Fruit fly (Drosophila melanogaster) whole organism, embryonic: Measurements from ENCODE around the gene CaMKI.
A peak's percentile ranks its signal among the peaks of the same experiment; 100 is the strongest.

Experiments used
- Ada2b ChIP-seq: fragments of 200-800 bp; sonication (Bioruptor generic); IDR thresholded peaks from 2 replicates; pipeline ENCODE4 v1.3.6; 2022; ENCODE audit warnings: missing biosample characterization, missing genetic modification characterization
- Asciz ChIP-seq: fragments of 200-800 bp; sonication (Bioruptor generic); optimal IDR thresholded peaks from 2 replicates; lab custom pipeline; 2017; ENCODE audit warnings: missing biosample characterization, mild to moderate bottlenecking, missing genetic modification characterization, missing genetic modification reagents
- Bgb ChIP-seq: fragments of 200-800 bp; sonication (Bioruptor generic); IDR thresholded peaks from 2 replicates; pipeline ENCODE4 v1.3.6; 2022; ENCODE audit warnings: missing biosample characterization, missing genetic modification characterization; ENCODE audit not compliant: partially characterized antibody
- CG10147 ChIP-seq: fragments of 200-800 bp; sonication (Bioruptor generic); optimal IDR thresholded peaks from 2 replicates; lab custom pipeline; 2019; ENCODE audit warnings: missing biosample characterization, mild to moderate bottlenecking, missing genetic modification characterization, moderate library complexity
- CG10267 ChIP-seq: fragments of 200-800 bp; sonication (Bioruptor generic); optimal IDR thresholded peaks from 2 replicates; lab custom pipeline; 2018; ENCODE audit warnings: missing biosample characterization, mild to moderate bottlenecking, missing genetic modification characterization, moderate library complexity
- CG12391 ChIP-seq: fragments of 200-800 bp; sonication (Bioruptor generic); optimal IDR thresholded peaks from 3 replicates; lab custom pipeline; 2018; ENCODE audit warnings: missing biosample characterization, mild to moderate bottlenecking, missing genetic modification characterization, moderate library complexity
- CG1603 ChIP-seq: fragments of 200-800 bp; sonication (Bioruptor generic); optimal IDR thresholded peaks from 2 replicates; lab custom pipeline; 2019; ENCODE audit warnings: missing biosample characterization, mild to moderate bottlenecking, missing genetic modification characterization, moderate library complexity
- CG17829 ChIP-seq: fragments of 200-800 bp; optimal IDR thresholded peaks from 2 replicates; lab custom pipeline; 2019; ENCODE audit warnings: missing biosample characterization, mild to moderate bottlenecking, missing genetic modification characterization, moderate library complexity
- CG18619 ChIP-seq: fragments of 200-800 bp; sonication (Bioruptor generic); optimal IDR thresholded peaks from 3 replicates; lab custom pipeline; 2017; ENCODE audit warnings: missing biosample characterization, mild to moderate bottlenecking, missing genetic modification characterization
- CG2120 ChIP-seq: fragments of 200-800 bp; sonication (Bioruptor generic); optimal IDR thresholded peaks from 3 replicates; lab custom pipeline; 2016; ENCODE audit warnings: missing biosample characterization, missing genetic modification characterization
- CG2678 ChIP-seq: fragments of 200-800 bp; sonication (Bioruptor generic); optimal IDR thresholded peaks from 3 replicates; lab custom pipeline; 2019; ENCODE audit warnings: missing biosample characterization, mild to moderate bottlenecking, missing genetic modification characterization, moderate library complexity
- CG2875 ChIP-seq: fragments of 200-800 bp; sonication (Bioruptor generic); optimal IDR thresholded peaks from 2 replicates; lab custom pipeline; 2017; ENCODE audit warnings: missing biosample characterization, mild to moderate bottlenecking, missing genetic modification characterization, missing genetic modification reagents
- CG32772 ChIP-seq: fragments of 200-800 bp; sonication (Bioruptor generic); IDR thresholded peaks from 2 replicates; pipeline ENCODE4 v1.3.6; 2022; ENCODE audit warnings: missing biosample characterization, missing genetic modification characterization
- CG4820 ChIP-seq: fragments of 200-800 bp; sonication (Bioruptor generic); optimal IDR thresholded peaks from 3 replicates; lab custom pipeline; 2016; ENCODE audit warnings: missing biosample characterization, missing genetic modification characterization
- CG5953 ChIP-seq: fragments of 200-800 bp; sonication (Bioruptor generic); IDR thresholded peaks from 2 replicates; pipeline ENCODE4 v1.3.6; 2022; ENCODE audit warnings: missing biosample characterization, missing genetic modification characterization
- CG6254 ChIP-seq: fragments of 200-800 bp; sonication (Bioruptor generic); optimal IDR thresholded peaks from 3 replicates; lab custom pipeline; 2017; ENCODE audit warnings: mild to moderate bottlenecking, missing biosample characterization, missing genetic modification reagents, missing genetic modification characterization
- CG6683 ChIP-seq: fragments of 200-800 bp; sonication (Bioruptor generic); optimal IDR thresholded peaks from 2 replicates; lab custom pipeline; 2017; ENCODE audit warnings: missing biosample characterization, mild to moderate bottlenecking, missing genetic modification characterization, missing genetic modification reagents
- CG8924 ChIP-seq: fragments of 200-800 bp; optimal IDR thresholded peaks from 3 replicates; lab custom pipeline; 2019; ENCODE audit warnings: missing biosample characterization, mild to moderate bottlenecking, missing genetic modification characterization, moderate library complexity
- CG9215 ChIP-seq: fragments of 200-800 bp; sonication (Bioruptor generic); IDR thresholded peaks from 2 replicates; pipeline ENCODE4 v1.3.6; 2022; ENCODE audit warnings: missing biosample characterization, missing genetic modification characterization
- CG9817 ChIP-seq: fragments of 200-800 bp; sonication (Bioruptor generic); optimal IDR thresholded peaks from 2 replicates; lab custom pipeline; 2018; ENCODE audit warnings: missing biosample characterization, mild to moderate bottlenecking, missing genetic modification characterization, moderate library complexity
- CoRest ChIP-seq: fragments of 200-800 bp; sonication (Bioruptor generic); optimal IDR thresholded peaks from 3 replicates; lab custom pipeline; 2018; ENCODE audit warnings: missing biosample characterization, mild to moderate bottlenecking, missing genetic modification characterization, moderate library complexity
- D19A ChIP-seq: fragments of 200-800 bp; optimal IDR thresholded peaks from 3 replicates; lab custom pipeline; 2019; ENCODE audit warnings: missing biosample characterization, mild to moderate bottlenecking, missing genetic modification characterization, moderate library complexity
- Drgx ChIP-seq: fragments of 200-800 bp; sonication (Bioruptor generic); IDR thresholded peaks from 2 replicates; pipeline ENCODE4 v1.3.6; 2022; ENCODE audit warnings: missing biosample characterization, missing genetic modification characterization
- Ets65A ChIP-seq: fragments of 200-800 bp; sonication (Bioruptor generic); peaks from one replicate; lab custom pipeline; 2016; ENCODE audit warnings: missing biosample characterization, missing genetic modification characterization
- HLH3B ChIP-seq: fragments of 200-800 bp; sonication (Bioruptor generic); IDR thresholded peaks from 2 replicates; pipeline ENCODE4 v1.3.6; 2022; ENCODE audit warnings: missing biosample characterization, missing genetic modification characterization
- Hsf ChIP-seq: fragments of 200-800 bp; sonication (Bioruptor generic); optimal IDR thresholded peaks from 3 replicates; lab custom pipeline; 2016; ENCODE audit warnings: missing biosample characterization, missing genetic modification characterization
- Med ChIP-seq: fragments of 200-800 bp; sonication (Bioruptor generic); peaks from one replicate; lab custom pipeline; 2016; ENCODE audit warnings: missing biosample characterization, missing genetic modification characterization, mild to moderate bottlenecking, inconsistent platforms, moderate library complexity
- NK7.1 ChIP-seq: fragments of 200-800 bp; sonication (Bioruptor generic); optimal IDR thresholded peaks from 3 replicates; lab custom pipeline; 2016; ENCODE audit warnings: missing biosample characterization, missing genetic modification characterization
- Neu2 ChIP-seq: fragments of 200-800 bp; sonication (Bioruptor generic); optimal IDR thresholded peaks from 3 replicates; lab custom pipeline; 2016; ENCODE audit warnings: missing biosample characterization, missing genetic modification characterization, borderline replicate concordance
- PHDP ChIP-seq: fragments of 200-800 bp; sonication (Bioruptor generic); optimal IDR thresholded peaks from 3 replicates; lab custom pipeline; 2018; ENCODE audit warnings: missing biosample characterization, mild to moderate bottlenecking, missing genetic modification characterization, moderate library complexity
- bsh ChIP-seq, 2 experiments: fragments of 200-800 bp; sonication (Bioruptor generic); optimal IDR thresholded peaks; 2 replicates each; lab custom pipeline; 2017 to 2018; ENCODE audit warnings: mild to moderate bottlenecking in 2 of 2, missing biosample characterization in 2 of 2, missing genetic modification characterization in 2 of 2, moderate library complexity in 1 of 2
- cg ChIP-seq: fragments of 200-800 bp; sonication (Bioruptor generic); optimal IDR thresholded peaks from 3 replicates; lab custom pipeline; 2019; ENCODE audit warnings: missing biosample characterization, mild to moderate bottlenecking, missing genetic modification characterization, moderate library complexity
- chn ChIP-seq: fragments of 200-800 bp; sonication (Bioruptor generic); optimal IDR thresholded peaks from 2 replicates; lab custom pipeline; 2016; ENCODE audit warnings: missing biosample characterization, missing genetic modification characterization
- crol ChIP-seq: fragments of 200-800 bp; sonication (Bioruptor generic); IDR thresholded peaks from 2 replicates; pipeline ENCODE4 v1.3.6; 2022; ENCODE audit warnings: missing biosample characterization, missing genetic modification characterization
- dmrt11E ChIP-seq: fragments of 200-800 bp; sonication (Bioruptor generic); optimal IDR thresholded peaks from 3 replicates; lab custom pipeline; 2018; ENCODE audit warnings: missing biosample characterization, mild to moderate bottlenecking, missing genetic modification characterization, moderate library complexity
- ems ChIP-seq: fragments of 200-800 bp; sonication (Bioruptor generic); optimal IDR thresholded peaks from 3 replicates; lab custom pipeline; 2016; ENCODE audit warnings: missing biosample characterization, missing genetic modification characterization
- ewg ChIP-seq: fragments of 200-800 bp; sonication (Bioruptor generic); optimal IDR thresholded peaks from 3 replicates; lab custom pipeline; 2017; ENCODE audit warnings: mild to moderate bottlenecking, missing biosample characterization, missing genetic modification reagents, missing genetic modification characterization
- fd102C ChIP-seq: fragments of 200-800 bp; sonication (Bioruptor generic); optimal IDR thresholded peaks from 2 replicates; lab custom pipeline; 2018; ENCODE audit warnings: missing biosample characterization, mild to moderate bottlenecking, missing genetic modification characterization, moderate library complexity
- gsb ChIP-seq: fragments of 200-800 bp; sonication (Bioruptor generic); IDR thresholded peaks from 2 replicates; pipeline ENCODE4 v1.3.6; 2022; ENCODE audit warnings: missing biosample characterization, missing genetic modification characterization
- kni ChIP-seq: fragments of 200-800 bp; sonication (Bioruptor generic); optimal IDR thresholded peaks from 3 replicates; lab custom pipeline; 2017; ENCODE audit warnings: mild to moderate bottlenecking, missing biosample characterization, missing genetic modification reagents, missing genetic modification characterization
- nerfin-1 ChIP-seq: fragments of 200-800 bp; sonication (Bioruptor generic); optimal IDR thresholded peaks from 3 replicates; lab custom pipeline; 2019; ENCODE audit warnings: missing biosample characterization, mild to moderate bottlenecking, missing genetic modification characterization, moderate library complexity
- odd ChIP-seq: fragments of 200-800 bp; sonication (Bioruptor generic); optimal IDR thresholded peaks from 2 replicates; lab custom pipeline; 2017; ENCODE audit warnings: missing biosample characterization, mild to moderate bottlenecking, missing genetic modification characterization
- phol ChIP-seq: fragments of 200-800 bp; sonication (Bioruptor generic); optimal IDR thresholded peaks from 3 replicates; lab custom pipeline; 2018; ENCODE audit warnings: missing biosample characterization, mild to moderate bottlenecking, missing genetic modification characterization, moderate library complexity
- pros ChIP-seq: fragments of 200-800 bp; sonication (Bioruptor generic); optimal IDR thresholded peaks from 3 replicates; lab custom pipeline; 2019; ENCODE audit warnings: missing biosample characterization, mild to moderate bottlenecking, missing genetic modification characterization, moderate library complexity
- psq ChIP-seq: fragments of 200-800 bp; sonication (Bioruptor generic); optimal IDR thresholded peaks from 2 replicates; lab custom pipeline; 2017; ENCODE audit warnings: missing biosample characterization, missing genetic modification characterization
- pzg ChIP-seq: fragments of 200-800 bp; sonication (Bioruptor generic); optimal IDR thresholded peaks from 3 replicates; lab custom pipeline; 2018; ENCODE audit warnings: missing biosample characterization, mild to moderate bottlenecking, missing genetic modification characterization, moderate library complexity
- repo ChIP-seq: fragments of 200-800 bp; sonication (Bioruptor generic); optimal IDR thresholded peaks from 2 replicates; lab custom pipeline; 2016; ENCODE audit warnings: missing biosample characterization, missing genetic modification characterization
- row ChIP-seq: fragments of 200-800 bp; sonication (Bioruptor generic); IDR thresholded peaks from 3 replicates; pipeline ENCODE4 v1.3.6; 2022; ENCODE audit warnings: missing biosample characterization, missing genetic modification characterization
- sens-2 ChIP-seq: fragments of 200-800 bp; sonication (Bioruptor generic); IDR thresholded peaks from 2 replicates; pipeline ENCODE4 v1.3.6; 2022; ENCODE audit warnings: missing biosample characterization, missing genetic modification characterization
- sisA ChIP-seq: fragments of 200-800 bp; sonication (Bioruptor generic); IDR thresholded peaks from 2 replicates; pipeline ENCODE4 v1.3.6; 2022; ENCODE audit warnings: missing biosample characterization, missing genetic modification characterization
- twi ChIP-seq: fragments of 200-800 bp; optimal IDR thresholded peaks from 2 replicates; lab custom pipeline; 2019; ENCODE audit warnings: missing biosample characterization, mild to moderate bottlenecking, missing genetic modification characterization, moderate library complexity

CaMKI gene

dm6 chr4:487480-487879 lies 42.2 kb downstream of the CaMKI start (continued):
- TF ChIP-seq CG9817 (no peak), phol (tag; lab: Kevin White, UChicago) (peak; percentile 1), dmrt11E (tag; lab: Kevin White, UChicago) (peak; percentile 35), CG2875 (GFP tag; lab: Kevin White, UChicago) (peak; percentile 21), gsb (no peak), CG1603 (no peak), CG10267 (tag; lab: Kevin White, UChicago) (peak; percentile 11), psq (GFP tag; lab: Kevin White, UChicago) (no peak), CG9215 (GFP tag; lab: Robert Waterston, UW) (no peak), cg (no peak), crol (GFP tag; lab: Robert Waterston, UW) (no peak), CG6683 (GFP tag; lab: Kevin White, UChicago) (no peak), pzg (GFP tag; lab: Kevin White, UChicago) (no peak), NK7.1 (GFP tag; lab: Kevin White, UChicago) (no peak), chn (GFP tag; lab: Kevin White, UChicago) (no peak), Hsf (GFP tag; lab: Kevin White, UChicago) (no peak), pros (GFP tag; lab: Kevin White, UChicago) (peak; percentile 77), nerfin-1 (peak; percentile 2), CG12391 (peak; percentile 9), kni (peak; percentile 50), row (GFP tag; lab: Robert Waterston, UW) (0 out of 3 replicates have a peak, but pooled peaks have one; percentile 15), ems (GFP tag; lab: Kevin White, UChicago) (no peak), Drgx (no peak), twi (no peak), Ada2b (GFP tag; lab: Robert Waterston, UW) (no peak), CG17829 (tag; lab: Kevin White, UChicago) (peak; percentile 10), CG5953 (GFP tag; lab: Robert Waterston, UW) (no peak), CG4820 (GFP tag; lab: Kevin White, UChicago) (no peak), ewg (GFP tag; lab: Kevin White, UChicago) (no peak), bsh (GFP tag; optimal IDR thresholded peaks at IDR 0.05; lab: Kevin White, UChicago) (no peak), CG2678 (peak; percentile 13), repo (GFP tag; lab: Kevin White, UChicago) (no peak), sisA (no peak), fd102C (GFP tag; lab: Kevin White, UChicago) (peak; percentile 21), CG2120 (no peak), D19A (tag; lab: Kevin White, UChicago) (peak; percentile 61), Med (GFP tag; lab: Kevin White, UChicago) (peak; percentile 54), HLH3B (GFP tag; lab: Robert Waterston, UW) (no peak), sens-2 (GFP tag; lab: Robert Waterston, UW) (no peak), CG10147 (GFP tag; lab: Kevin White, UChicago) (no peak), Ets65A (GFP tag; lab: Kevin White, UChicago) (peak; percentile 49), odd (GFP tag; lab: Kevin White, UChicago) (no peak), PHDP (tag; lab: Kevin White, UChicago) (peak; percentile 7), Bgb (GFP tag; lab: Robert Waterston, UW) (no peak), Asciz (GFP tag; lab: Kevin White, UChicago) (peak; percentile 29), CoRest (tag; lab: Kevin White, UChicago) (peak; percentile 4), CG6254 (GFP tag; lab: Kevin White, UChicago) (peak; percentile 24), Neu2 (GFP tag; lab: Kevin White, UChicago) (no peak), CG18619 (GFP tag; lab: Kevin White, UChicago) (no peak), CG8924 (tag; lab: Kevin White, UChicago) (peak; percentile 24), CG32772 (GFP tag; lab: Robert Waterston, UW) (no peak)
